Fruit fly (Drosophila melanogaster): Measurements from ENCODE around the gene CG43329.

Gene CG43329

DNA sequence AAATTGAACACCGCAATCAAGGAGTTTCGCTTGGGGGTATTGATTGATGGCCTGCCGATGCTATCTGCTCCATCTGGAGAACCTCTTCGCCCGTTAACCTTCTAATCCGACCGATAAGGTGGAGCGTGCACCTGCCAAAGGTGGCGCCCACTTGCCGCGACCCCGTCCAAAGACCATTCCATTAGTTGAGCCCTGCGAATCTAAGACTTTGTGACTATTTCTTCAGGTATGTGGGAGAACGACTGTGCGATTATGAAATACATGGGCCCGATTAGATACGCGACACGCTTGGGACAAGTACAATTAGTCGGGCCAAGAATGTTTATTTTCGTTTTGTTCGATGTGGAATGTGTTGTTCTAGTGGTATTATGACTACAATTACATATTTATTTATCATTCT, 46.7 kb downstream of the CG43329 start:
- TF ChIP-seq tj (GFP tag; optimal IDR thresholded peaks at IDR 0.05) (no peak), CG11617 (GFP tag; optimal IDR thresholded peaks at IDR 0.05) (no peak), CG14711 (tag; optimal IDR thresholded peaks at IDR 0.05) (no peak), Crg-1 (GFP tag; optimal IDR thresholded peaks at IDR 0.05) (no peak), cic (GFP tag; optimal IDR thresholded peaks at IDR 0.05) (no peak), CG33017 (tag; optimal IDR thresholded peaks at IDR 0.05) (no peak), Clk (GFP tag; optimal IDR thresholded peaks at IDR 0.05) (no peak), CG12768 (GFP tag; optimal IDR thresholded peaks at IDR 0.05) (no peak), Hr96 (GFP tag; optimal IDR thresholded peaks at IDR 0.05) (no peak), CG7045 (GFP tag; optimal IDR thresholded peaks at IDR 0.05) (no peak), CG7101 (tag; optimal IDR thresholded peaks at IDR 0.05) (no peak), CG5204 (GFP tag; optimal IDR thresholded peaks at IDR 0.05) (no peak)

DNA sequence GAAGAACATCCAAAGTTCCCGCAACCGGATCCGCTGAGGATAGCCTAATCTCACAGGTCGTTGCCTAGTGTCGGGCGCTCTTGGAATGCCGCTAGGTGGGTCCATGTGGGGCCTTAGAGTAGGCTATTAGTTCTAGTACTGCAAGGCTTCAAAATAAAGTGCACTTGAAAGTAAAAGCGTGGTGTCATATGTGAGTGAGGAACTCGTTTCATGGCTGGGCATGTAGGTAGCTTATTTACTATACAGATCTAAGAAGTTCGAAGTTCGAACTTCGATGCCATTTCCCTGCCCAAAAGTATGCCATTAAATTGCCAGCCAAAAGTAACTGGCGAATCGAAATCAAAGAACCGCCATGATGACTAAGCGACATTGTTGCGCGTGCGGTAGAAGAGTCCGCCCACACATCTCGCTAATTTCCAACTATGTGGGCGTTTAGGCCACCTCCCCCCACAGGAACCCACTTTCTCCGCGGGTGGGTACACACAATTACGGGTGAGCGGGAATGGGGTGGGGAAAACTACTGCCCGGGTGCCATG, 49.0 kb downstream of the CG43329 start:
- TF ChIP-seq CG33017 (tag; optimal IDR thresholded peaks at IDR 0.05) (no peak), cnc (optimal IDR thresholded peaks at IDR 0.05) (peak in 1 of 2 experiments; percentile 26)

Measured in whole organism, adult.